Worm (Caenorhabditis elegans): ENCODE measurements around the gene F45E10.2.

- no peak for TF ChIP-seq ama-1 (optimal IDR thresholded peaks at IDR 0.05)
- TF ChIP-seq fkh-10 (GFP tag; optimal IDR thresholded peaks at IDR 0.05), result no peak
- no peak for TF ChIP-seq nfya-1 (tag; optimal IDR thresholded peaks at IDR 0.05)
- no peak for TF ChIP-seq hlh-15 (tag; optimal IDR thresholded peaks at IDR 0.05)
Observed at ce11 chrII:11072565-11072964, 17.4 kb upstream of the F45E10.2 start.

Measured in whole organism, late embryonic.